Worm (Caenorhabditis elegans): ENCODE data around the gene sri-48.

sri-48 gene

DNA sequence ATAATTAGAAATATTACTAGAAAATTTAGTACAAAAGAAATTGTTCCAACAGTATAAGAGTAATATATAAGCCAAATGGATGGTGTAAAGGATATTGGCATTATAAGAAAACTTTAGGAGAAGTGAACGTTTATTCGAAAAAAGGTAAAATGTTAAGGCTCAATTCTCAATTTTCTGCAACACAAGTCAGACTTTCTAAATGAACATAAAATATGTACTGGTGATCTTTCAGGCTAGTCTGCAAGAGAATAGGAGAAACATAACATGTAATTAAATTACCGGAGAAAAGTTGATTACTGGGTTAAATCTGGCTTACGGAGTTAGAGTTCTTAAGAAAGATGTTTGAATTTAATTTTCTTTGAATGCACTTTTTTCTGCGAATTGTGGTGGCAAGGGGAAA, 44.4 kb downstream of the sri-48 start, which contains the start of gene sri-33:
Gene sri-33, minus strand, starts transcription at position 101 of the 400 bp plus-strand sequence.
- TF ChIP-seq aha-1 (tag): peak; percentile 34
- TF ChIP-seq Y5F2A.4 (GFP tag; optimal IDR thresholded peaks at IDR 0.05): no peak

DNA sequence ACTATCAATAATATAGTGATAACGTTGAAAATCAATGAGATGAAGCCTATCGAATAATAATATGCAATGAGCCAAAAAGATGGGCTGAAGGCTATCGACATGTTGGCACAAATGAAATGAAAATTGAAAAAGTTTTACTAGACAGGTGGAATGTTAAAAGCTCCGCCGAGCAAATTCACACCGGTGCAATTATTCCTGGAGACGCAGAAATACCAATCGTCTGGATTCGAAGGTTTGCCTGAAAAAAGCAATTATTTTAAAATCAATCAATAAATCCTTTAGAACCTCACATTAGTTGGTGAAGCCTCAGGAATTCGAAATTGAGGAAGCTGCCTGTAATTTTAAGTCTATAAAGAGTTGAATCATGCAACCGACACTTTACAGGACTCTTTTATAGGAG, 46.8 kb downstream of the sri-48 start, which contains the start of gene sri-32:
Gene sri-32, minus strand, starts transcription at position 101 of the 400 bp plus-strand sequence.
- TF ChIP-seq aha-1 (tag): no peak
- no peak for TF ChIP-seq gei-8 (GFP tag; optimal IDR thresholded peaks at IDR 0.05)
- TF ChIP-seq mxl-3 (GFP tag; optimal IDR thresholded peaks at IDR 0.05): no peak
- TF ChIP-seq F10B5.3 (tag; optimal IDR thresholded peaks at IDR 0.05): no peak
- no peak for TF ChIP-seq lin-39 (tag; optimal IDR thresholded peaks at IDR 0.05)
- TF ChIP-seq ama-1 (optimal IDR thresholded peaks at IDR 0.05): no peak
- TF ChIP-seq hif-1 (tag; optimal IDR thresholded peaks at IDR 0.05): no peak
- TF ChIP-seq nhr-111 (GFP tag; optimal IDR thresholded peaks at IDR 0.05): no peak
- no peak for TF ChIP-seq ZK546.5 (tag; optimal IDR thresholded peaks at IDR 0.05)
- TF ChIP-seq lsy-2 (tag; optimal IDR thresholded peaks at IDR 0.05): no peak
- TF ChIP-seq fos-1 (tag; optimal IDR thresholded peaks at IDR 0.05): no peak
- no peak for TF ChIP-seq hmg-1.1 (GFP tag; IDR thresholded peaks at IDR 0.05)
- TF ChIP-seq fkh-10 (GFP tag; optimal IDR thresholded peaks at IDR 0.05): no peak
- no peak for TF ChIP-seq snpc-1.2 (GFP tag; IDR thresholded peaks at IDR 0.05)
- TF ChIP-seq F49E8.2 (tag; optimal IDR thresholded peaks at IDR 0.05; ENCODE audit: borderline replicate concordance): no peak
- TF ChIP-seq T26A8.4 (GFP tag; IDR thresholded peaks at IDR 0.05): no peak
- TF ChIP-seq madf-5 (GFP tag; IDR thresholded peaks at IDR 0.05): no peak

DNA sequence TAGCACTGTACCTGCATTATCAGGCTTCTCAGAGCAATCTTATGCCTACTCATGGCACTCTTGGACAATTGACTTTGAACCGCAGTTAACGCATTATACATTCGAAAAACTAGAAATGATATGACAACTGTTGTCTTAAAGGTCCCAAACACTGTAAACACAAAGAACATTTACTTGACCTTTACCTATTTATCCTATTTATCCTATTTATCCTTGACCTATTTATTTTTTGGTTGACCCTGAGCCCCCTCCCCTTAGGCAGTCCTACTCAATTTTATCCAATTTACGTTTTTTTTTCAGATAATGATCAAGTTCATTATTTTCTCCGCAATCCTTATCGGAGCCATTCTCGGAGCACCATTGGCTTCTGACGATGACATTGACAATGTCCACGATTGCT, 49.5 kb downstream of the sri-48 start, which contains the start of the genes T10D4.14 and T10D4.19:
Gene T10D4.14, minus strand, starts transcription at position 101 of the 400 bp plus-strand sequence.
Gene T10D4.19, plus strand, starts transcription at position 304 of the 400 bp plus-strand sequence.
- TF ChIP-seq attf-4 (tag; optimal IDR thresholded peaks at IDR 0.05): no peak
- no peak for TF ChIP-seq unc-62 (GFP tag; optimal IDR thresholded peaks at IDR 0.05 in 1 of 2)
- no peak for TF ChIP-seq unc-62 (tag; optimal IDR thresholded peaks at IDR 0.05)
- no peak for TF ChIP-seq lir-3 (tag; optimal IDR thresholded peaks at IDR 0.05)

All from whole organism, L4 larva.